Fruit fly (Drosophila melanogaster) Kc167 (cell line): ENCODE measurements around the gene Pnn.

ENCODE experiments used
- Myc ChIP-seq: fragments of >200 bp; optimal IDR thresholded peaks from 2 replicates; lab custom pipeline; 2017; ENCODE audit warnings: missing external identifiers
- Sin3A ChIP-seq: fragments of >200 bp; optimal IDR thresholded peaks from 2 replicates; lab custom pipeline; 2018; ENCODE audit warnings: missing external identifiers
- h ChIP-seq: fragments of >200 bp; optimal IDR thresholded peaks from 3 replicates; lab custom pipeline; 2018; ENCODE audit warnings: missing external identifiers
- insv ChIP-seq: fragments of >200 bp; optimal IDR thresholded peaks from 3 replicates; lab custom pipeline; 2018; ENCODE audit warnings: missing external identifiers
- psq ChIP-seq: fragments of >200 bp; optimal IDR thresholded peaks from 2 replicates; lab custom pipeline; 2017; ENCODE audit warnings: missing external identifiers
- ttk ChIP-seq: sonication (Bioruptor generic); optimal IDR thresholded peaks from 2 replicates; lab custom pipeline; 2017; ENCODE audit warnings: missing external identifiers

Pnn gene

dm6 chr3R:9747900-9748663 is 7.4 kb downstream of the Pnn start:
- TF ChIP-seq psq (lab: Kevin White, UChicago), result no peak
- no peak for TF ChIP-seq h (lab: Kevin White, UChicago)
- no peak for TF ChIP-seq insv (lab: Kevin White, UChicago)
- no peak for TF ChIP-seq ttk
- no peak for TF ChIP-seq Sin3A
- no peak for TF ChIP-seq Myc (lab: Kevin White, UChicago)

dm6 chr3R:9754487-9754886 is 13.8 kb downstream of the Pnn start, which contains the start of gene Tti1:
Tti1 (minus strand) TSS chr3R:9754686.
- TF ChIP-seq Sin3A (no peak), insv (lab: Kevin White, UChicago) (no peak), h (lab: Kevin White, UChicago) (no peak), Myc (lab: Kevin White, UChicago) (no peak), ttk (no peak), psq (lab: Kevin White, UChicago) (no peak)

dm6 chr3R:9756187-9756586 is 15.5 kb downstream of the Pnn start, which contains the start of the genes Alg12 and Rpt3R:
Alg12 (plus strand) TSS chr3R:9756491.
Rpt3R (minus strand) TSS chr3R:9756510.
- TF ChIP-seq Sin3A, result no peak
- no peak for TF ChIP-seq ttk
- TF ChIP-seq Myc (lab: Kevin White, UChicago), result no peak
- no peak for TF ChIP-seq h (lab: Kevin White, UChicago)
- TF ChIP-seq insv (lab: Kevin White, UChicago), result no peak
- no peak for TF ChIP-seq psq (lab: Kevin White, UChicago)

- TF ChIP-seq ttk (no peak), psq (lab: Kevin White, UChicago) (no peak), insv (lab: Kevin White, UChicago) (no peak), Myc (lab: Kevin White, UChicago) (no peak)
Measured at dm6 chr3R:9759360-9760191, 18.9 kb downstream of the Pnn start, which contains the start of gene Mpi. Mpi (plus strand) TSS chr3R:9759622.

dm6 chr3R:9762955-9763931 is 22.5 kb downstream of the Pnn start, which contains the start of the genes Snap24 and CG8478:
Snap24 (minus strand) TSS chr3R:9763150.
CG8478 (plus strand) TSS chr3R:9763650.
- no peak for TF ChIP-seq h (lab: Kevin White, UChicago)
- TF ChIP-seq Myc (lab: Kevin White, UChicago), result no peak
- no peak for TF ChIP-seq Sin3A
- no peak for TF ChIP-seq insv (lab: Kevin White, UChicago)
- no peak for TF ChIP-seq psq (lab: Kevin White, UChicago)
- no peak for TF ChIP-seq ttk

dm6 chr3R:9767620-9768592 is 27.2 kb downstream of the Pnn start, which contains the start of gene Naa80:
Naa80 (plus strand) TSS chr3R:9767834.
- no peak for TF ChIP-seq Myc (lab: Kevin White, UChicago)
- no peak for TF ChIP-seq Sin3A
- TF ChIP-seq psq (lab: Kevin White, UChicago), result no peak
- no peak for TF ChIP-seq insv (lab: Kevin White, UChicago)
- TF ChIP-seq ttk, result no peak
- no peak for TF ChIP-seq h (lab: Kevin White, UChicago)

dm6 chr3R:9768884-9769283 is 28.2 kb downstream of the Pnn start, which contains the start of gene MED6:
MED6 (minus strand) TSS chr3R:9768984.
- TF ChIP-seq insv (lab: Kevin White, UChicago), result no peak
- no peak for TF ChIP-seq h (lab: Kevin White, UChicago)
- TF ChIP-seq Sin3A, result no peak
- no peak for TF ChIP-seq Myc (lab: Kevin White, UChicago)
- no peak for TF ChIP-seq psq (lab: Kevin White, UChicago)

- no peak for TF ChIP-seq Sin3A
- no peak for TF ChIP-seq ttk
- TF ChIP-seq h (lab: Kevin White, UChicago), result no peak
- no peak for TF ChIP-seq Myc (lab: Kevin White, UChicago)
- TF ChIP-seq psq (lab: Kevin White, UChicago), result no peak
- TF ChIP-seq insv (lab: Kevin White, UChicago), result no peak
Measured at dm6 chr3R:9770127-9770526, 29.4 kb downstream of the Pnn start.

dm6 chr3R:9771519-9771972 is 30.8 kb downstream of the Pnn start, which contains the start of gene CG9471:
CG9471 (minus strand) TSS chr3R:9771542.
- TF ChIP-seq ttk (no peak), Myc (lab: Kevin White, UChicago) (no peak), psq (lab: Kevin White, UChicago) (no peak), h (lab: Kevin White, UChicago) (no peak), insv (lab: Kevin White, UChicago) (no peak), Sin3A (no peak)

- no peak for TF ChIP-seq Myc (lab: Kevin White, UChicago)
- TF ChIP-seq psq (lab: Kevin White, UChicago), result no peak
- TF ChIP-seq h (lab: Kevin White, UChicago), result no peak
- TF ChIP-seq Sin3A, result no peak
- TF ChIP-seq insv (lab: Kevin White, UChicago), result no peak
- TF ChIP-seq ttk, result no peak
Measured at dm6 chr3R:9774147-9774546, 33.4 kb downstream of the Pnn start, which contains the start of gene Whamy. Whamy (minus strand) TSS chr3R:9774419.
